Fruit fly (Drosophila melanogaster): ENCODE results near the gene Cdc37.

- TF ChIP-seq h (optimal IDR thresholded peaks at IDR 0.05) (no peak), ttk (optimal IDR thresholded peaks at IDR 0.05) (no peak)
Measured at dm6 chr3L:1746338-1747199, 48.6 kb upstream of the Cdc37 start, which contains the start of gene CG13921.
